Worm (Caenorhabditis elegans): ENCODE data around the gene mpz-5.

Gene mpz-5

DNA sequence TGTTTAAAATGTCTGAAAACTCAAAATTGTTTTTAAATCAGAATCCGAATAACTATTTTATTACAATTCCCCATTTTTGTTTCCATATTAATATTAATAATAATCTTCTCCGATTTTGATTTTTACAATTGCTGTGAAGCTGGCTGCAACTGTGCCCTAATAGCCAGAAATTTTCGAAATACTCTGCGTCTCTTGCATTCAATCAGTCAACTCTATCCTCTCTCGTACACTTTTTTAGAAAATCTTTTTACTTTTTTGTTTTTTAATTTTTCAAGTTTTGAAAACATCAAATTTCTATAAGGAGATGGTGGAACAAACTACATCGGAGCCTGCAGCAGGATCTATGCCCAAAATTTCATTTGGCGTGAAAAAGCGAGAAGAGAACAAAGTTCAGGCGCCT lies 15.8 kb downstream of the mpz-5 start, which contains the start of gene gkow-1:
Gene gkow-1, plus strand, starts transcription at position 301 of the 400 bp plus-strand sequence.
- no peak for TF ChIP-seq B0310.2 (tag; optimal IDR thresholded peaks at IDR 0.05)
- TF ChIP-seq tbx-37 (GFP tag; conservative IDR thresholded peaks at IDR 0.05), result no peak
- TF ChIP-seq scrt-1 (GFP tag; IDR thresholded peaks at IDR 0.05), result no peak
- no peak for TF ChIP-seq F13C5.2 (tag; optimal IDR thresholded peaks at IDR 0.05)
- no peak for TF ChIP-seq sea-1 (GFP tag; conservative IDR thresholded peaks at IDR 0.05)
- TF ChIP-seq tbx-11 (GFP tag; IDR thresholded peaks at IDR 0.05), result no peak
- TF ChIP-seq ama-1 (optimal IDR thresholded peaks at IDR 0.05), result no peak
- no peak for TF ChIP-seq pes-1 (GFP tag; IDR thresholded peaks at IDR 0.05)
- no peak for TF ChIP-seq flt-1 (GFP tag; IDR thresholded peaks at IDR 0.05)
- no peak for TF ChIP-seq aly-1 (tag; optimal IDR thresholded peaks at IDR 0.05)
- no peak for TF ChIP-seq ets-7 (tag; optimal IDR thresholded peaks at IDR 0.05)
- no peak for TF ChIP-seq ceh-36 (tag; optimal IDR thresholded peaks at IDR 0.05)
- TF ChIP-seq ceh-13 (GFP tag; optimal IDR thresholded peaks at IDR 0.05), result no peak
- no peak for TF ChIP-seq hnd-1 (tag; optimal IDR thresholded peaks at IDR 0.05)
- no peak for TF ChIP-seq hmg-4 (GFP tag; optimal IDR thresholded peaks at IDR 0.05)
- TF ChIP-seq tra-4 (tag; optimal IDR thresholded peaks at IDR 0.05), result no peak

DNA sequence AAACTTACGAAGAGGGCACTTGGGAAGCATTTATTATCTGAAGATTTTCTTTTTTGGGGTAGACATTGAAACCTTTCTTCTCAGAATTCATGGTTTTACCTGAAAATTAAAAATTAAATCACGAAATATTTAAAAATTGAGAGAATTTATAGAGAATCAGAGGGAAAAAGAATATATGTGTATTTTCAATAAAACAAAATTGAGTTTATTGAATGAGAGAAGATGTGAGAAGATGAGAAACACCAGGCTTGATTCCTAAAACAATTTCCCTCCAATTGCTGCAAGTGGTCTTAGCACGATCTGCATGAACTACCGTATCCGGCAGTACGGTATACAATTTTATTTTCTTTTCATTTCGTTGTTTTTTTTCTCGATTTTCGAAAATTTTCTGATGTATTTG lies 16.6 kb downstream of the mpz-5 start, which contains the start of gene R11A8.1:
Gene R11A8.1, minus strand, starts transcription at position 101 of the 400 bp plus-strand sequence.
- TF ChIP-seq hmbx-1 (tag; optimal IDR thresholded peaks at IDR 0.05), result no peak
- no peak for TF ChIP-seq hmg-4 (GFP tag; optimal IDR thresholded peaks at IDR 0.05)
- TF ChIP-seq sea-1 (GFP tag; conservative IDR thresholded peaks at IDR 0.05), result no peak
- TF ChIP-seq flt-1 (GFP tag; IDR thresholded peaks at IDR 0.05), result no peak
- no peak for TF ChIP-seq tra-4 (tag; optimal IDR thresholded peaks at IDR 0.05)
- TF ChIP-seq scrt-1 (GFP tag; IDR thresholded peaks at IDR 0.05), result no peak
- no peak for TF ChIP-seq ceh-13 (GFP tag; optimal IDR thresholded peaks at IDR 0.05)
- no peak for TF ChIP-seq ama-1 (optimal IDR thresholded peaks at IDR 0.05)
- TF ChIP-seq ets-7 (tag; optimal IDR thresholded peaks at IDR 0.05), result no peak
- TF ChIP-seq aly-1 (tag; optimal IDR thresholded peaks at IDR 0.05), result no peak
- no peak for TF ChIP-seq tbx-37 (GFP tag; conservative IDR thresholded peaks at IDR 0.05)
- TF ChIP-seq F13C5.2 (tag; optimal IDR thresholded peaks at IDR 0.05), result no peak
- TF ChIP-seq tbx-11 (GFP tag; IDR thresholded peaks at IDR 0.05), result no peak
- no peak for TF ChIP-seq B0310.2 (tag; optimal IDR thresholded peaks at IDR 0.05)
- TF ChIP-seq pes-1 (GFP tag; IDR thresholded peaks at IDR 0.05), result no peak

DNA sequence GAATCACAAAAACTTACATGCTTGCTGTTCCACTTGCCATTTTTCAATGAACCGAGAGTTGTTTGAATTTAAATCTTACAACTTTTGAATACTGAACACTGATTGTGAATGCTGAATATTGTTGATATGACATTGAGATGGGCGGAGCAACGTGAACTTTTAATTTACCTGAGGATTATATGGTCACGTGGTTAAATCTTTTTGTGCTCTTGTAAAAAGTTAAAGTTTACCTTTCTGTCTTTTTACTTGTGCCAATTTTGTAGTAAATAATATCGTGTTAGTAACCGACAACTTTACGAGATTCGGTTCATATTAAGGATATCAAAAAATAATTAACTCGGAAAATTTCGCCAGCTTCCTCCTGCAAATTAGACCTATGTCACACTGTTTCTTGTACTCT lies 21.4 kb downstream of the mpz-5 start, which contains the start of gene Y43C5B.2:
Gene Y43C5B.2, minus strand, starts transcription at position 101 of the 400 bp plus-strand sequence.
- TF ChIP-seq hmg-4 (GFP tag; optimal IDR thresholded peaks at IDR 0.05) (no peak), ceh-13 (GFP tag; optimal IDR thresholded peaks at IDR 0.05) (no peak), hnd-1 (tag; optimal IDR thresholded peaks at IDR 0.05) (no peak), aly-1 (tag; optimal IDR thresholded peaks at IDR 0.05) (no peak), ets-7 (tag; optimal IDR thresholded peaks at IDR 0.05) (no peak), flt-1 (GFP tag; IDR thresholded peaks at IDR 0.05) (no peak), F13C5.2 (tag; optimal IDR thresholded peaks at IDR 0.05) (no peak), tbx-37 (GFP tag; conservative IDR thresholded peaks at IDR 0.05) (no peak), scrt-1 (GFP tag; IDR thresholded peaks at IDR 0.05) (no peak), ama-1 (optimal IDR thresholded peaks at IDR 0.05) (no peak), ceh-36 (tag; optimal IDR thresholded peaks at IDR 0.05) (no peak), tbx-11 (GFP tag; IDR thresholded peaks at IDR 0.05) (no peak), hmbx-1 (tag; optimal IDR thresholded peaks at IDR 0.05) (no peak), sea-1 (GFP tag; conservative IDR thresholded peaks at IDR 0.05) (no peak)

DNA sequence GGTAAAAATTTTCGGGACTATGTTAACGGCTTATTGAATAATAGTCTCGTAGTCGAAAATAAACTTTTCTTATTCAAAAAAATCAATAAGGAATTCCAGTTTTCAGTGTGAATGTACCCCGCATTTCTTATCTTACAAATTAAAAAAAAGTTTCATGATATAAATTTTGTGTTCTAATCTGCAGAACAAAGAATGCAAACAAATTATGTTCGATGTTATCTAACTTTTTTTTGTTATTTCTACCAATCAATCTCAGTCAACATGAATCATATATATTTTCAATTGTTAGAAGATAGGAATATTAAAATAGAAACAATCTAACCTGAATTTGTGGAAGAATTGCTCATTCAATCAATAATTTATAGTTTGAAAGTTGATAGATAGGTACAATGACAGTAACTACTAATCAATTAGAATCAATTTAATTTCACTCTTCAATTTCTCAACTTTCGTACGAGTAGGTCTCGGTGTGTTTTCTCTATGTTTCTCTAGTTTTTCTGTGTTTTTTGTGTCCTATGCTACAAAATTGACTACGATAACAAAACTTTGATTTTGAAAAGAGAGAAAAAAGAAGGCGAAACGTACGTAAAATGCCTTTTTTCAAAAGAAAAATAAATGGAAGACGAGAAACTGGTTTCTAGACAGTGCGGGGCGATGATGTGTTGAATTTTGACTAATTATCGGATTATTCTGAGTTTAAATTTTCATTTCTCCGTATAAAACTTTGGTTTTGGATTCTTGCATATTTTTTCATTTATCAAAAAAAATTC lies 23.6 kb downstream of the mpz-5 start, which contains the start of the genes unc-43 and Y43C5B.3:
Gene unc-43, minus strand, starts transcription at position 347 of the 770 bp plus-strand sequence.
Gene Y43C5B.3, plus strand, starts transcription at position 720 of the 770 bp plus-strand sequence.
- TF ChIP-seq aly-1 (tag; optimal IDR thresholded peaks at IDR 0.05) (no peak), scrt-1 (GFP tag; IDR thresholded peaks at IDR 0.05) (no peak), sea-1 (GFP tag; conservative IDR thresholded peaks at IDR 0.05) (no peak), ceh-13 (GFP tag; optimal IDR thresholded peaks at IDR 0.05) (no peak), pes-1 (GFP tag; IDR thresholded peaks at IDR 0.05) (no peak), flt-1 (GFP tag; IDR thresholded peaks at IDR 0.05) (no peak), tra-4 (tag; optimal IDR thresholded peaks at IDR 0.05) (no peak), hnd-1 (tag; optimal IDR thresholded peaks at IDR 0.05) (no peak), B0310.2 (tag; optimal IDR thresholded peaks at IDR 0.05) (no peak), hmg-4 (GFP tag; optimal IDR thresholded peaks at IDR 0.05) (no peak), F13C5.2 (tag; optimal IDR thresholded peaks at IDR 0.05) (no peak), hmbx-1 (tag; optimal IDR thresholded peaks at IDR 0.05) (no peak), ets-7 (tag; optimal IDR thresholded peaks at IDR 0.05) (no peak), ceh-36 (tag; optimal IDR thresholded peaks at IDR 0.05) (no peak), tbx-11 (GFP tag; IDR thresholded peaks at IDR 0.05) (no peak), tbx-37 (GFP tag; conservative IDR thresholded peaks at IDR 0.05) (no peak), ama-1 (optimal IDR thresholded peaks at IDR 0.05) (no peak)

- TF ChIP-seq ets-7 (tag; optimal IDR thresholded peaks at IDR 0.05), result no peak
- TF ChIP-seq tra-4 (tag; optimal IDR thresholded peaks at IDR 0.05), result no peak
- no peak for TF ChIP-seq tbx-37 (GFP tag; conservative IDR thresholded peaks at IDR 0.05)
- no peak for TF ChIP-seq tbx-11 (GFP tag; IDR thresholded peaks at IDR 0.05)
- no peak for TF ChIP-seq F13C5.2 (tag; optimal IDR thresholded peaks at IDR 0.05)
- no peak for TF ChIP-seq hmg-4 (GFP tag; optimal IDR thresholded peaks at IDR 0.05)
- TF ChIP-seq hmbx-1 (tag; optimal IDR thresholded peaks at IDR 0.05), result no peak
Observed at ce11 chrIV:10347528-10347927, 26.1 kb downstream of the mpz-5 start.

DNA sequence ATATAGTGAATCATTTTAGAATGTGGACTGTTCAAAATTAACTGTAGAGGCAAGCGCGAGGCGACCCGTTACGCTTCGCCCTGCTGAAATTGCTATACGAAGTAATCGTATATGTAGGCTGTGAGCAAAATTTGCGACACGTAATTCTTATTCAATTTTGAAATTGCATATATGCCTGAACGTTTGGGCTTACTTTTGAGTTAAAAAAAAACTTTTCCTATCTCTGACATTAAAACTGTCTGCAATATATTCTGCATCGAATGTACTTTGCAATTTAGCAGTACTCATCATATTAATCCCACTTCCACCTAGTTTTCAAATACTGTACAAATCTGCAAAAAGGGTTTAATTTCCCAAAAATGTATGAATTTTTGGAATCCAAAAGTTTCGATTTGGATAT lies 26.7 kb downstream of the mpz-5 start:
- TF ChIP-seq hmbx-1 (tag; optimal IDR thresholded peaks at IDR 0.05) (no peak), ama-1 (optimal IDR thresholded peaks at IDR 0.05) (no peak), tbx-11 (GFP tag; IDR thresholded peaks at IDR 0.05) (no peak), hmg-4 (GFP tag; optimal IDR thresholded peaks at IDR 0.05) (no peak), pes-1 (GFP tag; IDR thresholded peaks at IDR 0.05) (no peak), ets-7 (tag; optimal IDR thresholded peaks at IDR 0.05) (no peak), tra-4 (tag; optimal IDR thresholded peaks at IDR 0.05) (no peak), tbx-37 (GFP tag; conservative IDR thresholded peaks at IDR 0.05) (no peak), aly-1 (tag; optimal IDR thresholded peaks at IDR 0.05) (no peak), F13C5.2 (tag; optimal IDR thresholded peaks at IDR 0.05) (no peak), scrt-1 (GFP tag; IDR thresholded peaks at IDR 0.05) (no peak), hnd-1 (tag; optimal IDR thresholded peaks at IDR 0.05) (no peak), B0310.2 (tag; optimal IDR thresholded peaks at IDR 0.05) (no peak), sea-1 (GFP tag; conservative IDR thresholded peaks at IDR 0.05) (no peak), flt-1 (GFP tag; IDR thresholded peaks at IDR 0.05) (no peak)
